Worm (Caenorhabditis elegans) whole organism, L1 larva: ENCODE measurements around the gene ketn-1.

Experiments used
- C04F5.9 ChIP-seq: sonication (generic microtip); optimal IDR thresholded peaks from 2 replicates; lab custom pipeline; 2016; ENCODE audit warnings: missing genetic modification characterization, missing compliant biosample characterization
- aha-1 ChIP-seq: fragments of 150-350 bp; optimal IDR thresholded peaks from 2 replicates; lab custom pipeline; 2014; ENCODE audit warnings: missing biosample characterization, missing genetic modification characterization
- ama-1 ChIP-seq: fragments of 150-350 bp; optimal IDR thresholded peaks from 2 replicates; lab custom pipeline; 2014
- blmp-1 ChIP-seq: fragments of 150-350 bp; optimal IDR thresholded peaks from 2 replicates; lab custom pipeline; 2014; ENCODE audit warnings: missing biosample characterization, missing genetic modification characterization
- ceh-63 ChIP-seq: fragments of 200-800 bp; sonication (Bioruptor generic); optimal IDR thresholded peaks from 2 replicates; lab custom pipeline; 2018; ENCODE audit warnings: mild to moderate bottlenecking, missing genetic modification characterization, missing compliant biosample characterization
- ceh-82 ChIP-seq, 3 experiments: fragments of 150-350 bp in 1 of 3; sonication (generic microtip) in 2 of 3; optimal IDR thresholded peaks; 2 replicates each; lab custom pipeline; 2014 to 2017; ENCODE audit warnings: missing biosample characterization in 3 of 3, missing genetic modification characterization in 3 of 3
- ceh-88 ChIP-seq: fragments of 200-800 bp; sonication (Bioruptor generic); IDR thresholded peaks from 2 replicates; pipeline ENCODE4 v1.3.6; 2022; ENCODE audit warnings: missing genetic modification characterization, missing compliant biosample characterization
- efl-1 ChIP-seq, 4 experiments: fragments of 150-350 bp; optimal IDR thresholded peaks in 3 of 4; peaks in 1 of 4; 1 replicate in 1 of 4; 2 replicates in 3 of 4; lab custom pipeline; 2014; ENCODE audit warnings: missing biosample characterization in 2 of 4, missing genetic modification characterization in 2 of 4, missing genetic modification reagents in 2 of 4
- efl-3 ChIP-seq: fragments of 200-800 bp; sonication (Bioruptor generic); optimal IDR thresholded peaks from 2 replicates; lab custom pipeline; 2018; ENCODE audit warnings: mild to moderate bottlenecking, missing genetic modification characterization, missing compliant biosample characterization
- elt-2 ChIP-seq: sonication (generic microtip); optimal IDR thresholded peaks from 2 replicates; lab custom pipeline; 2016; ENCODE audit warnings: missing genetic modification characterization, mild to moderate bottlenecking, inconsistent platforms, missing compliant biosample characterization, missing genetic modification reagents
- fkh-10 ChIP-seq: sonication (generic microtip); optimal IDR thresholded peaks from 2 replicates; lab custom pipeline; 2017; ENCODE audit warnings: missing biosample characterization, missing genetic modification reagents, missing genetic modification characterization
- fkh-4 ChIP-seq: sonication (generic microtip); optimal IDR thresholded peaks from 2 replicates; lab custom pipeline; 2016; ENCODE audit warnings: missing compliant biosample characterization, missing genetic modification characterization, borderline replicate concordance
- irx-1 ChIP-seq: sonication (generic microtip); optimal IDR thresholded peaks from 2 replicates; lab custom pipeline; 2016; ENCODE audit warnings: missing genetic modification characterization, missing compliant biosample characterization
- isw-1 ChIP-seq: fragments of 200-800 bp; sonication (Bioruptor generic); IDR thresholded peaks from 2 replicates; pipeline ENCODE4 v1.3.6; 2022; ENCODE audit warnings: missing genetic modification characterization, missing compliant biosample characterization
- lin-15B ChIP-seq: fragments of 150-350 bp; sonication (generic microtip); optimal IDR thresholded peaks from 3 replicates; lab custom pipeline; 2014; ENCODE audit warnings: missing biosample characterization, missing genetic modification characterization
- lin-35 ChIP-seq, 2 experiments: fragments of 150-350 bp; optimal IDR thresholded peaks; 2 replicates each; lab custom pipeline; 2014; ENCODE audit warnings: missing biosample characterization in 2 of 2, missing genetic modification characterization in 2 of 2, missing genetic modification reagents in 2 of 2
- lin-39 ChIP-seq: fragments of 150-350 bp; optimal IDR thresholded peaks from 2 replicates; lab custom pipeline; 2014; ENCODE audit warnings: missing biosample characterization, missing genetic modification reagents, missing genetic modification characterization
- lsy-2 ChIP-seq, 2 experiments: fragments of 150-350 bp; optimal IDR thresholded peaks; 2 replicates each; lab custom pipeline; 2014; ENCODE audit warnings: missing biosample characterization in 2 of 2, missing genetic modification characterization in 2 of 2
- mef-2 ChIP-seq: fragments of 150-350 bp; optimal IDR thresholded peaks from 2 replicates; lab custom pipeline; 2014; ENCODE audit warnings: missing biosample characterization, missing genetic modification characterization
- nhr-11 ChIP-seq: fragments of 150-350 bp; optimal IDR thresholded peaks from 2 replicates; lab custom pipeline; 2014; ENCODE audit warnings: missing biosample characterization, missing genetic modification characterization
- nhr-12 ChIP-seq: sonication (generic microtip); optimal IDR thresholded peaks from 2 replicates; lab custom pipeline; 2017; ENCODE audit warnings: missing biosample characterization, missing genetic modification characterization
- nhr-20 ChIP-seq: sonication (generic microtip); optimal IDR thresholded peaks from 2 replicates; lab custom pipeline; 2016; ENCODE audit warnings: mild to moderate bottlenecking, missing genetic modification characterization, missing compliant biosample characterization
- nhr-237 ChIP-seq: fragments of 150-350 bp; optimal IDR thresholded peaks from 2 replicates; lab custom pipeline; 2014; ENCODE audit warnings: missing biosample characterization, missing genetic modification characterization
- nhr-47 ChIP-seq: sonication (generic microtip); optimal IDR thresholded peaks from 2 replicates; lab custom pipeline; 2016; ENCODE audit warnings: mild to moderate bottlenecking, missing genetic modification characterization, moderate library complexity, missing compliant biosample characterization
- nhr-71 ChIP-seq: sonication (generic microtip); optimal IDR thresholded peaks from 2 replicates; lab custom pipeline; 2016; ENCODE audit warnings: mild to moderate bottlenecking, missing genetic modification characterization, moderate library complexity, missing compliant biosample characterization
- nhr-76 ChIP-seq: sonication (generic microtip); optimal IDR thresholded peaks from 2 replicates; lab custom pipeline; 2017; ENCODE audit warnings: missing biosample characterization, missing genetic modification characterization
- nhr-77 ChIP-seq: fragments of 150-350 bp; optimal IDR thresholded peaks from 2 replicates; lab custom pipeline; 2014; ENCODE audit warnings: missing biosample characterization, missing genetic modification characterization
- nhr-84 ChIP-seq: sonication (generic microtip); optimal IDR thresholded peaks from 2 replicates; lab custom pipeline; 2017; ENCODE audit warnings: missing biosample characterization, missing genetic modification characterization
- nhr-85 ChIP-seq: sonication (generic microtip); peaks from one replicate; lab custom pipeline; 2016; ENCODE audit warnings: missing genetic modification characterization, inconsistent platforms, missing compliant biosample characterization
- skn-1 ChIP-seq: fragments of 150-350 bp; optimal IDR thresholded peaks from 2 replicates; lab custom pipeline; 2014; ENCODE audit warnings: missing biosample characterization, missing genetic modification characterization
- sox-4 ChIP-seq: sonication (generic microtip); optimal IDR thresholded peaks from 2 replicates; lab custom pipeline; 2016; ENCODE audit warnings: missing genetic modification characterization, missing compliant biosample characterization
- swsn-7 ChIP-seq: sonication (generic microtip); optimal IDR thresholded peaks from 2 replicates; lab custom pipeline; 2016; ENCODE audit warnings: missing genetic modification characterization, missing compliant biosample characterization
- tlp-1 ChIP-seq: fragments of 150-350 bp; optimal IDR thresholded peaks from 2 replicates; lab custom pipeline; 2014; ENCODE audit warnings: missing biosample characterization, missing genetic modification characterization
- unc-30 ChIP-seq: sonication (generic microtip); optimal IDR thresholded peaks from 2 replicates; lab custom pipeline; 2017; ENCODE audit warnings: missing biosample characterization, missing genetic modification characterization
- unc-86 ChIP-seq: sonication (generic microtip); optimal IDR thresholded peaks from 2 replicates; lab custom pipeline; 2016; ENCODE audit warnings: missing genetic modification characterization, missing compliant biosample characterization
- zag-1 ChIP-seq: fragments of 150-350 bp; optimal IDR thresholded peaks from 2 replicates; lab custom pipeline; 2014; ENCODE audit warnings: missing biosample characterization, missing genetic modification characterization
- zip-4 ChIP-seq: fragments of 200-800 bp; sonication (Bioruptor generic); optimal IDR thresholded peaks from 2 replicates; lab custom pipeline; 2018; ENCODE audit warnings: mild to moderate bottlenecking, missing genetic modification characterization, moderate library complexity, missing compliant biosample characterization
- ztf-11 ChIP-seq, 2 experiments: sonication (generic microtip); optimal IDR thresholded peaks; 2 replicates each; lab custom pipeline; 2016 to 2017; ENCODE audit warnings: missing genetic modification characterization in 2 of 2, missing biosample characterization in 1 of 2, missing compliant biosample characterization in 1 of 2

ketn-1 gene

DNA sequence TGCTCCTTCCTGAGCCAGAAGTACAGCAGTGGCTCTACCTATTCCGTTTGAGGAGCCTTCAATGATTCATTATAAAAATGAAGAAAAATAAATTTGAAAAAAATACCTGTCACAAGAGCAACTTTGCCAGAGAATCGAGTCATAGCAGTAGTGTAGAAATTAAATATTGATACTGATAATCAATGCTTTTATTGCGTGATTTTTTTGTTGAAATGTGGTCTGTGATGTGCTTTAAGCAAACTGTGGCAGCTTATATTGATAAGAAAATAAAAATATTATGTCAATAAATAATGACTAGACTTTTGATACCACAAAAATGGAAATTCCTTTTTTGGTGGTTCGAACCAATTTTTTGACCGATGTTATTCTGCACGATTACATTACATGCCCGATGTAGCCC, 42.6 kb downstream of the ketn-1 start, which contains the start of gene dhs-14:
TSS of gene dhs-14 (minus strand) at position 149 of the 400 bp plus-strand sequence.
- TF ChIP-seq nhr-237 (tag; lab: Kevin White, UChicago) (no peak), elt-2 (tag; lab: Kevin White, UChicago) (peak; percentile 71), lin-35 (GFP tag; optimal IDR thresholded peaks at IDR 0.05; lab: Kevin White, UChicago) (peak in 1 of 2 experiments; percentile 21)

DNA sequence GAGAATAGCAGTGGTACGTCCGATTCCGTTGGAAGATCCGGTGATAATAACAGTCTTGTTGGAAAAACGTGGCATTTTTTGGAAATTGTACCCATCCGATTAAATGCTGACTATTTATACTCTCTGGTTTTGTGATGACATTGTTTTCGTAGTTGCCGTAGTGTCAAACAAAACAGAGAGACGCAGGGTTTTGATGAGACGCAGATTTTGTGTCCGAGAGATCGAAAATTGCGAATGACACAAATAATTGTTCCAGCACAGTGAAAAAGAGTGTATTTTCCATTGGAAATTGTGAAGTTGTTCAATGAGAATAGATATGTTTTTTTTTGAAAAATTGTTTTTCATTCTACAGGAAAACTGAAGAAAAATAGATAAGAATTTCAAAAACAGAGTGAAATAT, 44.6 kb downstream of the ketn-1 start, which contains the start of gene R05D8.7:
TSS of gene R05D8.7 (minus strand) at position 104 of the 400 bp plus-strand sequence.
- no peak for TF ChIP-seq aha-1 (tag; lab: Kevin White, UChicago)
- peak; percentile 32 for TF ChIP-seq skn-1 (tag; lab: Kevin White, UChicago)
- peak; percentile 57 for TF ChIP-seq nhr-20

DNA sequence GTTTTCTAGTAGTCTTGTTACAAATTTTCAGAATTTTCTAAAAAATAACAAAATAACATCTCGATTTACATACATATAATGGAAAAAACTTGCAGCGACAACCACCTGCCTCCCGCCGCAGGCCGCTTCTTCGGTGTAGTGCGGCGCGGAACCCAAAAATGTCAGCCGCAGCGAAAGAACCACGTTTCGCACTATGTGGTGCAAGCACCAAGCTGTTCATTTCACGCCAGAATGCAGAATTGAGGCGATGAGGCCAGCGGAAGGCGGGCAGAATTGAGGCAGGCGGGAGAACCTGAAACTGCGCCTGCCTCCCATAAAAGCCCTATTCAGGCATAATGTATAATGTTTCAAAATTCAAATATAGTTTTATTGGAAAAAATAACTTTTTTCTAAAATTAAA, 46.2 kb downstream of the ketn-1 start:
- no peak for TF ChIP-seq lsy-2 (tag; optimal IDR thresholded peaks at IDR 0.05; lab: Kevin White, UChicago)
- no peak for TF ChIP-seq mef-2 (tag; lab: Kevin White, UChicago)
- no peak for TF ChIP-seq nhr-84 (tag; lab: Kevin White, UChicago)
- TF ChIP-seq nhr-47 (tag; lab: Kevin White, UChicago), result no peak
- no peak for TF ChIP-seq nhr-85 (tag; lab: Kevin White, UChicago)
- no peak for TF ChIP-seq ztf-11 (tag; optimal IDR thresholded peaks at IDR 0.05; lab: Kevin White, UChicago)
- no peak for TF ChIP-seq efl-3
- TF ChIP-seq nhr-11 (tag; lab: Kevin White, UChicago), result no peak
- no peak for TF ChIP-seq ceh-88 (GFP tag; lab: Robert Waterston, UW)
- no peak for TF ChIP-seq blmp-1 (tag; lab: Kevin White, UChicago)
- no peak for TF ChIP-seq zip-4
- TF ChIP-seq, all 84 proteins: peak for 0

DNA sequence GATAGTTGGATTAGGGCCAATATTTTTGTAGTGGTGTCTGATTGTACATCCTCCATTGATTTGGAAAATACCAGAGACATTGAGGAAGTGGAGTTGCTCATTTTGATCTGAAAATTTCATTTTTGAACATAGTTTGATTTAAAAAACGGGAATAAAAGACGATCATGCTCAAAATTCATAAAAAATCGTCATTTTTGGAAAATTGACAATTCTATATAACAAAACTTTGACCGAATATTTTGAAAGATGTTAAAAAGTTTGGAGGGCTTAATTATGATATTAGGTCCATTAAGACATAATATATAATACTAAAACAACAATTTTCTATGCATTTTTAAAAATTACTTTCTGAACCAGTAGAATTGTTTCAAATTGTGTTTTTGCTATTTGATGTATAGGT, 48.2 kb downstream of the ketn-1 start, which contains the start of gene srg-58:
TSS of gene srg-58 (minus strand) at position 101 of the 400 bp plus-strand sequence.
- no peak for TF ChIP-seq nhr-12 (tag; lab: Kevin White, UChicago)
- TF ChIP-seq fkh-10 (GFP tag; lab: Kevin White, UChicago), result no peak
- no peak for TF ChIP-seq irx-1 (tag; lab: Kevin White, UChicago)
- no peak for TF ChIP-seq tlp-1 (tag; lab: Kevin White, UChicago)
- TF ChIP-seq isw-1 (GFP tag; lab: Robert Waterston, UW), result no peak
- no peak for TF ChIP-seq fkh-4 (tag; lab: Kevin White, UChicago)
- TF ChIP-seq unc-86 (tag; lab: Kevin White, UChicago), result no peak
- no peak for TF ChIP-seq lin-39
- no peak for TF ChIP-seq zag-1
- TF ChIP-seq efl-1 (optimal IDR thresholded peaks at IDR 0.05; lab: Kevin White, UChicago), result no peak
- no peak for TF ChIP-seq efl-1 (GFP tag; optimal IDR thresholded peaks at IDR 0.05 in 1 of 2; lab: Kevin White, UChicago)
- no peak for TF ChIP-seq ama-1 (lab: Kevin White, UChicago)
- no peak for TF ChIP-seq swsn-7
- TF ChIP-seq nhr-47 (tag; lab: Kevin White, UChicago), result no peak
- no peak for TF ChIP-seq nhr-237 (tag; lab: Kevin White, UChicago)
- no peak for TF ChIP-seq nhr-84 (tag; lab: Kevin White, UChicago)
- TF ChIP-seq unc-30, result no peak
- no peak for TF ChIP-seq C04F5.9 (tag; lab: Kevin White, UChicago)
- TF ChIP-seq nhr-77 (tag; lab: Kevin White, UChicago), result no peak
- TF ChIP-seq nhr-76 (tag; lab: Kevin White, UChicago), result no peak

DNA sequence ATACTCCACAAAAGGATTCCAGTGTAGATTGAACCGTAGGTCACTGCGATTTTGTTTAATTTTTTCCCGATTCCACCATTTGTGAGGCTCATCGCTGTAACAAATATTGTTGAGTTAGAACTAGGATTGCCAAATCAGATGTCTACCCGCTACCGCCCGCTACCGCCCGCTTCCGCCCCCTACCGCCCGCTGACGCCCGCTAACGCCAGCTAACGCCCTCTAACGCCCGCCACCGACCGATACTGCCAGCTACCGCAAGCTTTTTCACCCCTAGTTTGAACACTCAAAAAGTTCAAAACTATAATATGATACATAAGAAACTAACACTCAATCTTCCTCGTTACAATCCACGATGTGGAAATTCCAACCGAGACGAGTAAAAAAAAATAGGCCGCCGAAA, 49.2 kb downstream of the ketn-1 start:
- TF ChIP-seq nhr-71 (tag; lab: Kevin White, UChicago) (no peak), mef-2 (tag; lab: Kevin White, UChicago) (no peak), sox-4 (no peak), nhr-20 (no peak), ceh-63 (no peak), lin-15B (tag; lab: Kevin White, UChicago) (no peak), ceh-82 (tag; optimal IDR thresholded peaks at IDR 0.05; lab: Kevin White, UChicago) (no peak)
